Fruit fly (Drosophila melanogaster): ENCODE measurements around the gene CG31832.

Gene CG31832

dm6 chr2L:15031650-15032049, at the start of gene CG31832:
Gene CG31832 (minus strand): TSS chr2L:15031750.
- TF ChIP-seq Sin3A (optimal IDR thresholded peaks at IDR 0.05) = no peak
- no peak for TF ChIP-seq insv (optimal IDR thresholded peaks at IDR 0.05)
- TF ChIP-seq h (optimal IDR thresholded peaks at IDR 0.05) = no peak
- TF ChIP-seq Myc (optimal IDR thresholded peaks at IDR 0.05) = no peak
- TF ChIP-seq ttk (optimal IDR thresholded peaks at IDR 0.05) = no peak
- no peak for TF ChIP-seq psq (optimal IDR thresholded peaks at IDR 0.05)

DNA sequence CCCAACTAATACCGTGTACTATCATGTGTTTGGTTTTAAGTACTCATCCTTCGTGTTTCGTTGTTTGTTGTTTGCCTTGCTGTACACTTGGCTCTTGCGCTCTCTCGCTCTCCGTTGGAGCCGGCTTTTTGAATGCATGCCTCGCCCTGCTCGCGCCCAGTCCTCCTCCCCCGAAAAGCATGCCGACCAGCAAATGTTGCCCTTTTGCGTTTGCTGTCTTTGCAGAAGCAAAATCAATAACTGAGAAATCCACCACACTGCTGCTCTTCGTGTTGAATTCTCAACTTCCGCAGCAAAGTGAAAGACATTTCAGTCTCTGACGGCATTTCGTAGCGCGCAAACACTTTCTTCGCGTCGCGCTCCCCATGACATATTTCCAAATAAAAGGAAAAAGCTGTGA, 42.9 kb upstream of the CG31832 start, which contains the start of gene wwk:
wwk (plus strand) TSS at position 312 of the 400 bp plus-strand sequence.
- no peak for TF ChIP-seq ttk (optimal IDR thresholded peaks at IDR 0.05)
- no peak for TF ChIP-seq h (optimal IDR thresholded peaks at IDR 0.05)
- no peak for TF ChIP-seq insv (optimal IDR thresholded peaks at IDR 0.05)
- TF ChIP-seq Sin3A (optimal IDR thresholded peaks at IDR 0.05) = no peak
- TF ChIP-seq Myc (optimal IDR thresholded peaks at IDR 0.05) = no peak

DNA sequence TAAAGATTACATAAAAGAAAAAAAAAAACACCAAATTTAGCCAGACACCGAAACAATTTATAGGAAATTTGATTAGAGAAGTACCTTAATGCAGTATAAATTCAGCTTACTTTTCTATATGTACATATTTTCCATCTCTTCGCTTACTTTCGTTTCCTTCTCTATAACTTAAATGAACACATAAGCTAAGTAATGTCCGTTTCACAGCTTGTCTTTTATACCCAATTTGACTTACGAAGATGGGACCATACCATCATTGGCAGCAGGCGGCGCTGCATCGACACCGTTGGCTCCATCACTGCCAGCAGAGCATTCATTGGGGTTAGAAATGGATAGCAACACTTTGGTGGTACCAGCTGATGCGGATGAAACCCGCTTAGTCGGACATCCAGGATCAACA, 38.7 kb upstream of the CG31832 start, which contains the start of gene vig:
vig (minus strand) TSS at position 101 of the 400 bp plus-strand sequence.
- TF ChIP-seq h (optimal IDR thresholded peaks at IDR 0.05) (no peak), Myc (optimal IDR thresholded peaks at IDR 0.05) (no peak), psq (optimal IDR thresholded peaks at IDR 0.05) (no peak), insv (optimal IDR thresholded peaks at IDR 0.05) (no peak), Sin3A (optimal IDR thresholded peaks at IDR 0.05) (no peak), ttk (optimal IDR thresholded peaks at IDR 0.05) (no peak)

- TF ChIP-seq Myc (optimal IDR thresholded peaks at IDR 0.05) (no peak), Sin3A (optimal IDR thresholded peaks at IDR 0.05) (no peak), insv (optimal IDR thresholded peaks at IDR 0.05) (no peak), h (optimal IDR thresholded peaks at IDR 0.05) (no peak), ttk (optimal IDR thresholded peaks at IDR 0.05) (no peak), psq (optimal IDR thresholded peaks at IDR 0.05) (no peak)
Measured at dm6 chr2L:15067832-15068231, 36.3 kb upstream of the CG31832 start.

- no peak for TF ChIP-seq Myc (optimal IDR thresholded peaks at IDR 0.05)
Measured at dm6 chr2L:15066141-15066540, 34.6 kb upstream of the CG31832 start.

dm6 chr2L:15065663-15066062, 34.1 kb upstream of the CG31832 start:
- TF ChIP-seq Sin3A (optimal IDR thresholded peaks at IDR 0.05) = no peak
- TF ChIP-seq h (optimal IDR thresholded peaks at IDR 0.05) = no peak
- no peak for TF ChIP-seq insv (optimal IDR thresholded peaks at IDR 0.05)
- no peak for TF ChIP-seq Myc (optimal IDR thresholded peaks at IDR 0.05)

DNA sequence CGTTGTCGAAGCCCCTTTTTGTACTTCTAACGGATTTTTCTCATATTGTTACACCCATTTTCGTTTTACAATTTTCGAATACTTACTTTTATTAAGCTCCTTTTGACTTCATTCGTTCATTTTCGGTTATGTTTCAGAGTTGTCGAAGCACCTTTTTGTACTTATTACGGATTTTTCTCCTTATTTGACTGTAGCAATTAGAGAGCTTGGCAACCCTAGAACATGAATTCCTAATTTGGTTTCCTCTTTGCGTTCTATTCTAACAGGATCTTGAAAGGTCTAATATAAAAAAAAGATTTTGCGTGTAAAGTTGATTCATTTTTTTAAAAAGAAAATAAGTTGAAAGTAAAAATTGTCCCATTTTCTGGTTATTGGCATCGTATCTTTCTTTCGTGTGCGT, 30.5 kb upstream of the CG31832 start:
- TF ChIP-seq psq (optimal IDR thresholded peaks at IDR 0.05) = no peak

dm6 chr2L:15061368-15061767, 29.8 kb upstream of the CG31832 start, which contains the start of the genes solo and vas:
Gene solo (plus strand): TSS chr2L:15061656.
Gene vas (plus strand): TSS chr2L:15061656.
- TF ChIP-seq ttk (optimal IDR thresholded peaks at IDR 0.05) = no peak
- TF ChIP-seq Sin3A (optimal IDR thresholded peaks at IDR 0.05) = no peak
- TF ChIP-seq psq (optimal IDR thresholded peaks at IDR 0.05) = no peak

DNA sequence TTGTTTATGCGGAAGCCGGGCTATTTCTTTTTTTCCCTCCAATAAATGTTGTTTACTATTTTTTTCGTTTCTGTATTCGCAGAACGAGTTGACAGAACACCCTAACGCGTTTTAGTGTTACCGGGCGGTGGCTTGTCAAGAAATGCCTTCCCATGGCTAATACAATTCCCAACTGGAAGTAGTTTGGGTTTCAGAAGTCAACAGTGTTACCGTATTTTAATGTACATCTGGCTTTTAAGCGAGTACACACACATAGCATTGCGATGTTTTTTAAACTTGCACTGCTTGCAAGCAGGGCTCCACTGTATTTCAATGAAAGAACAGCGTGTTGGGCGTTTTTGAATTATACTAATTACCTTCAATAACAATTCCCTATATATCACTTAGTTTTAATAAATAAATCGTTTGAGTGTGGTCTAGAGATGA, 29.0 kb upstream of the CG31832 start, which contains the start of gene TfIIS:
TfIIS (minus strand) TSS at position 178 of the 426 bp plus-strand sequence.
- TF ChIP-seq h (optimal IDR thresholded peaks at IDR 0.05) = no peak
- TF ChIP-seq psq (optimal IDR thresholded peaks at IDR 0.05) = no peak
- TF ChIP-seq Sin3A (optimal IDR thresholded peaks at IDR 0.05) = no peak
- TF ChIP-seq Myc (optimal IDR thresholded peaks at IDR 0.05) = no peak
- TF ChIP-seq insv (optimal IDR thresholded peaks at IDR 0.05) = no peak
- TF ChIP-seq ttk (optimal IDR thresholded peaks at IDR 0.05) = no peak

dm6 chr2L:15059000-15059399, 27.4 kb upstream of the CG31832 start:
- TF ChIP-seq insv (optimal IDR thresholded peaks at IDR 0.05) (no peak), Sin3A (optimal IDR thresholded peaks at IDR 0.05) (no peak), Myc (optimal IDR thresholded peaks at IDR 0.05) (no peak)

dm6 chr2L:15058118-15058402, 26.5 kb upstream of the CG31832 start, which contains the start of gene CG33679:
Gene CG33679 (plus strand): TSS chr2L:15058303.
- TF ChIP-seq psq (optimal IDR thresholded peaks at IDR 0.05) (no peak), Sin3A (optimal IDR thresholded peaks at IDR 0.05) (no peak), insv (optimal IDR thresholded peaks at IDR 0.05) (no peak), Myc (optimal IDR thresholded peaks at IDR 0.05) (no peak), h (optimal IDR thresholded peaks at IDR 0.05) (no peak), ttk (optimal IDR thresholded peaks at IDR 0.05) (no peak)

DNA sequence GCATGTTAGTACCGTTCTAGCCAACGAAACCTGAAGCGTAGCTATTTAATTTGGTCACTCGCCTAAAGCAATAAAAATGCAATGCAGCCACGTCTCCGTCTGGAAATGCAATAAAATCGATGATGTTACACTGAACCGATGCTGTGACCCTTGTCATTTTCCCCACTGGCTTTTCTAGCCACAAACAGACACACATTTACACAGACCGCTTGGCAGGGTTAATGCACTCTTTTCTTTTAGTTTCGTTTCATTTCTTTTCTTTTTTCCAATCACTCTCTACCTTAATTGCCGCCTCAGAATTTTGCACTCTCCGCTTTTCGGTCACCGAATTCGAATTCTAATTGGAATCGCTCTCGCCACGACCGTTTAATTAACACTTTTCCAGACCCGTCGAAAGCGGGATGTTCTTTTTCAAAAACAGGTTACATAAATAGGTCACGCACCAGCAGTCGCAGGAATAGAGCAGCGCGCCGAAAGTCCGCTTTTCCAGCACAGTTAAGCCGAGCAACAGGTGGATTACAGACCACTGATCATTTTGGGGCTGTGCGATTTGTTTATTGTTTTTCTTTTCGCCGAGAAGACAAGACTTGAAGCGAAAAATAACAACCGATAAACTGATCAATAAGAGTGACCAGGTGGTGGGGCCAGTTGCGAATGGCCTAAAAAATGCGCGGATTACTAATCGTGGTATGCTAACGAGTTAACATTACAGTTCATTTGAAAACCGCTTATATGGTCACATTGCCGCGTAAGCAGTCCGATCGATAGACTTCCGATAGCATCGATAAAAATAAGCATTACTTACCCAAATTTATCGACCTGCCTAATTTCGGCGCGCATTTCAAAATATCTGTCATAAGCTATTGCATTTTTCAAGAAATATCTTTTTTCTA, 25.9 kb upstream of the CG31832 start, which contains the start of gene ck:
ck (minus strand) TSS at position 638 of the 893 bp plus-strand sequence.
- TF ChIP-seq Myc (optimal IDR thresholded peaks at IDR 0.05) (no peak), h (optimal IDR thresholded peaks at IDR 0.05) (no peak), ttk (optimal IDR thresholded peaks at IDR 0.05) (no peak)
